Worm (Caenorhabditis elegans): ENCODE measurements around the gene F44A6.5.

- no peak for TF ChIP-seq ztf-23 (GFP tag; IDR thresholded peaks at IDR 0.05)
- no peak for TF ChIP-seq med-1 (GFP tag; optimal IDR thresholded peaks at IDR 0.05; ENCODE audit: insufficient read depth)
- TF ChIP-seq ztf-29 (GFP tag; IDR thresholded peaks at IDR 0.05): no peak
- no peak for TF ChIP-seq flt-1 (GFP tag; IDR thresholded peaks at IDR 0.05)
Observed at ce11 chrX:10183695-10184094, 35.0 kb downstream of the F44A6.5 start, which contains the start of gene arrd-28.

All from whole organism, midembryonic.